Fruit fly (Drosophila melanogaster): ENCODE measurements around the gene NFAT.

Gene NFAT

dm6 chrX:13667656-13668055 lies 43.1 kb downstream of the NFAT start, which contains the start of the genes DNAlig4 and CG11164:
Gene DNAlig4, minus strand, starts transcription at chrX:13667811.
Gene CG11164, plus strand, starts transcription at chrX:13668014.
- TF ChIP-seq EcR (GFP tag; optimal IDR thresholded peaks at IDR 0.05), result no peak
- no peak for TF ChIP-seq usp (GFP tag; optimal IDR thresholded peaks at IDR 0.05)

dm6 chrX:13669366-13669765 lies 44.8 kb downstream of the NFAT start, which contains the start of gene CG15760:
Gene CG15760, plus strand, starts transcription at chrX:13669699.
- TF ChIP-seq EcR (GFP tag; optimal IDR thresholded peaks at IDR 0.05) (no peak), pan (optimal IDR thresholded peaks at IDR 0.05) (no peak), usp (GFP tag; optimal IDR thresholded peaks at IDR 0.05) (no peak), Dll (optimal IDR thresholded peaks at IDR 0.05) (no peak), CG8478 (optimal IDR thresholded peaks at IDR 0.05) (no peak), psq (optimal IDR thresholded peaks at IDR 0.05) (no peak)

DNA sequence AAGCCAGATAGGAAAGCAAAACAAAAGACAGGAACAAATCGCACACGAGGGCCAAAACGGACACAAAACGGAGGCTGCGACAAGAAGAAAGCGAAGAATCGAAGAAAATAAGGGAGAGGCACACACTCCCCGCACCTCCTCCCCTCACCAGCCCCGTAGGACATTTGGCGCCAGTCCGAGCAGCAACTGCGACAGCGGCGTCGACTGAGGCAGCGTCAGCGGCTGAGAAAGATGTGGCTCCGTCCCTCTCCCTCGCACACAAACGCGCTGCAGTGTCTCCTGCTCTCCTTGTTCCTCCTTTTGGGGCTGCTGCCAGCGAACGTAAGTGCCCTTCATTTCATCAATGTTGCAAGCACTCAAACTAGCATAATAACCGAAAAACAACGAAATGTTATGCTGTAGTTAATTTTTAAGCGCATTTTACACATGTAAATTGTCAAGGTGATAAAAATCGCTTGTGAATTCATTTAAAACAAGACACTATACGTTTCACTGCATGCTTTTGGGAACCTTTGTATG lies 45.8 kb downstream of the NFAT start:
- no peak for TF ChIP-seq usp (GFP tag; optimal IDR thresholded peaks at IDR 0.05)
- no peak for TF ChIP-seq Dll (optimal IDR thresholded peaks at IDR 0.05)
- TF ChIP-seq psq (optimal IDR thresholded peaks at IDR 0.05), result no peak
- TF ChIP-seq EcR (GFP tag; optimal IDR thresholded peaks at IDR 0.05), result no peak
- no peak for TF ChIP-seq pan (optimal IDR thresholded peaks at IDR 0.05)
- no peak for TF ChIP-seq CG8478 (optimal IDR thresholded peaks at IDR 0.05)

DNA sequence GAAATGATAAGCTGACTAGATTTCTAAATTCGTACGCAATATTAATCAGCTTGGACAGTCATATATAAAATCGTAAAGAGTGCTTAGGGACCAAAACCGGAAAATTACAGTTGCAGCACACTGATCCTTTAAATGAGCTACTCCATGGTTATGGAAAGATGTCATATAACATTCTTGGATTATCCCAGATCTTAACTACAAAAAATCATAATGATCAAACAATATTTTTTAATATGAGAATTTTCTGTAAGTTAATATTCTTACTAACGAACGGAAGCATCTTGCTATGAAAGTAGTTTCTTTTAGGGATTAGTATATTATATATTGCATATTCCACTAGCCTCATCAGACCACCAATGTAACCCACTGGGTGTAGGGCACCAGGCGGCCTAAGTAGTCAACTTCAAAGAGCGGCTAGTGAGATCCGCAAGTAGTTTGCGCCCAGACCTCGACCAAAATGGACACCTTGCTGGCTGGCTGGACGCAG lies 52.0 kb downstream of the NFAT start, which contains the start of gene CG11162:
Gene CG11162, plus strand, starts transcription at position 437 of the 487 bp plus-strand sequence.
- TF ChIP-seq psq (optimal IDR thresholded peaks at IDR 0.05) (no peak), usp (GFP tag; optimal IDR thresholded peaks at IDR 0.05) (no peak), EcR (GFP tag; optimal IDR thresholded peaks at IDR 0.05) (no peak), CG8478 (optimal IDR thresholded peaks at IDR 0.05) (no peak), Dll (optimal IDR thresholded peaks at IDR 0.05) (no peak), pan (optimal IDR thresholded peaks at IDR 0.05) (no peak)

DNA sequence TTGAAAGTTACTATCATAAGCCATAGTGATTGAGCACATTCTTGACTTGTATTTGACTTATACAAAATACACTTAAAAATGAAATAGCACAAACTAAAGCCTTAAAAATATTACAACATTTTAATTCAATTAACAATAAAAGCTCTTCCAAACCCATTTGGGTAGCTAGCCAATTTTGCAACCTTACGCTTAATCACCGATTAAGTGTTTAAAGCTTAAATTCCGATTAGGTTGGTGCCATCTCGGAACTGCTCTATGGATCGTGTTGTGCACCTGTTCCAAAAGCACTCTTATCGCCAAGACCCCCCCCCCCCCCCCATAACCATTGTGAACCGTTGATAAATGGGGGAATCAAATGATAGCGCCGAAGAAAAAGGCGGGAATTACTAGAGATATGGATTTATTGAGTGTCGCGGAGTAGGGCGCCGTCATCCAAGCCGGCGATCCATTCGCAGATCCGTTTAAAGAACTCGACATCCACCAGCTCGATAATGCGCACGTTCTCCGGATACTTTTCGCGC lies 53.5 kb downstream of the NFAT start:
- TF ChIP-seq psq (optimal IDR thresholded peaks at IDR 0.05), result no peak
- no peak for TF ChIP-seq Dll (optimal IDR thresholded peaks at IDR 0.05)
- TF ChIP-seq CG8478 (optimal IDR thresholded peaks at IDR 0.05), result no peak
- TF ChIP-seq EcR (GFP tag; optimal IDR thresholded peaks at IDR 0.05), result no peak

- no peak for TF ChIP-seq psq (optimal IDR thresholded peaks at IDR 0.05)
- TF ChIP-seq pan (optimal IDR thresholded peaks at IDR 0.05), result no peak
- TF ChIP-seq usp (GFP tag; optimal IDR thresholded peaks at IDR 0.05), result no peak
- no peak for TF ChIP-seq EcR (GFP tag; optimal IDR thresholded peaks at IDR 0.05)
- no peak for TF ChIP-seq CG8478 (optimal IDR thresholded peaks at IDR 0.05)
- TF ChIP-seq Dll (optimal IDR thresholded peaks at IDR 0.05), result no peak
Observed at dm6 chrX:13679565-13679964, 55.0 kb downstream of the NFAT start.

DNA sequence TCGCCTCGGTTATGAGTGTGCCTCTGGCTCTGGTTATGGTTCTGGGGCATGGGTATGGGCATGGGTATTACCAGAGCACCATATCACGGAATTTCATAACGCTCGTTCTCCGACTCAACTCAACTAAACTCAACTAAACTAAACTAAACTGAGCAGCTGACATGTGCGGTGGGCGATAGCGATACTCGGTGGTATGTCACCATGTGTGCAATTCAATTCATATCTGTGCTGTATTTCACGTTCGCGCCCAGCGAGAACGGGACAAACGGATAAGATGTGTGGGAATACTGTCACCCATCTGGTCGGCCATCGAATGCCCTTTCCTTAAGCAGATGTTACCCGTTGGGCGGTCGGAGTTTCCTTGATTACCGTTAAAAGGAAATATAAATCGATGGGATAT lies 55.7 kb downstream of the NFAT start, which contains the start of gene CG12177:
Gene CG12177, minus strand, starts transcription at position 239 of the 400 bp plus-strand sequence.
- TF ChIP-seq EcR (GFP tag; optimal IDR thresholded peaks at IDR 0.05), result no peak
- no peak for TF ChIP-seq psq (optimal IDR thresholded peaks at IDR 0.05)
- TF ChIP-seq pan (optimal IDR thresholded peaks at IDR 0.05), result no peak
- no peak for TF ChIP-seq usp (GFP tag; optimal IDR thresholded peaks at IDR 0.05)

DNA sequence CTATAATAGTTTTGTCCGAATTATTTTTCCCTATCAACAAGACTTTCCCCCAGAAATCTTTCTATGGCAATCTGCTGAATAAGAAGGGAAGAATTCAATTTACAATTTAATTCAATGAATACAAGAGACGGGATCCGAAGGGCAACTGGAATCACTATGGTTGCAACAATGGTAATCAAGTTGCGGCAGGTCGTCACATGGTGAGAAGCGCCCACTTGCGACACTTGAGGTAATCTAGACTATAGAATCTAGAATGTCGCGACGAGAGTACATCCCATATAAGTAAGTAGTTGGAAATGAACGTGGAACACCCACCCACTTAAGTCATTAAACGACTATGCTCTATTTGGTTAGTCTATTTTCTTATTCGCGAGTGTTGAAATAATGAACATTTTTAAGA lies 57.4 kb downstream of the NFAT start:
- TF ChIP-seq CG8478 (optimal IDR thresholded peaks at IDR 0.05) (no peak), Dll (optimal IDR thresholded peaks at IDR 0.05) (no peak), psq (optimal IDR thresholded peaks at IDR 0.05) (no peak), EcR (GFP tag; optimal IDR thresholded peaks at IDR 0.05) (no peak), pan (optimal IDR thresholded peaks at IDR 0.05) (no peak), usp (GFP tag; optimal IDR thresholded peaks at IDR 0.05) (no peak)

dm6 chrX:13682652-13683051 lies 58.1 kb downstream of the NFAT start, which contains the start of gene CG11158:
Gene CG11158, plus strand, starts transcription at chrX:13682952.
- TF ChIP-seq pan (optimal IDR thresholded peaks at IDR 0.05) (no peak), psq (optimal IDR thresholded peaks at IDR 0.05) (no peak), CG8478 (optimal IDR thresholded peaks at IDR 0.05) (no peak), usp (GFP tag; optimal IDR thresholded peaks at IDR 0.05) (no peak), EcR (GFP tag; optimal IDR thresholded peaks at IDR 0.05) (no peak), Dll (optimal IDR thresholded peaks at IDR 0.05) (no peak)

- TF ChIP-seq usp (GFP tag; optimal IDR thresholded peaks at IDR 0.05) (no peak), pan (optimal IDR thresholded peaks at IDR 0.05) (no peak), psq (optimal IDR thresholded peaks at IDR 0.05) (no peak), EcR (GFP tag; optimal IDR thresholded peaks at IDR 0.05) (no peak), CG8478 (optimal IDR thresholded peaks at IDR 0.05) (no peak), Dll (optimal IDR thresholded peaks at IDR 0.05) (no peak)
Observed at dm6 chrX:13691992-13692391, 67.4 kb downstream of the NFAT start, which contains the start of gene Nna1. Gene Nna1, plus strand, starts transcription at chrX:13692292.

DNA sequence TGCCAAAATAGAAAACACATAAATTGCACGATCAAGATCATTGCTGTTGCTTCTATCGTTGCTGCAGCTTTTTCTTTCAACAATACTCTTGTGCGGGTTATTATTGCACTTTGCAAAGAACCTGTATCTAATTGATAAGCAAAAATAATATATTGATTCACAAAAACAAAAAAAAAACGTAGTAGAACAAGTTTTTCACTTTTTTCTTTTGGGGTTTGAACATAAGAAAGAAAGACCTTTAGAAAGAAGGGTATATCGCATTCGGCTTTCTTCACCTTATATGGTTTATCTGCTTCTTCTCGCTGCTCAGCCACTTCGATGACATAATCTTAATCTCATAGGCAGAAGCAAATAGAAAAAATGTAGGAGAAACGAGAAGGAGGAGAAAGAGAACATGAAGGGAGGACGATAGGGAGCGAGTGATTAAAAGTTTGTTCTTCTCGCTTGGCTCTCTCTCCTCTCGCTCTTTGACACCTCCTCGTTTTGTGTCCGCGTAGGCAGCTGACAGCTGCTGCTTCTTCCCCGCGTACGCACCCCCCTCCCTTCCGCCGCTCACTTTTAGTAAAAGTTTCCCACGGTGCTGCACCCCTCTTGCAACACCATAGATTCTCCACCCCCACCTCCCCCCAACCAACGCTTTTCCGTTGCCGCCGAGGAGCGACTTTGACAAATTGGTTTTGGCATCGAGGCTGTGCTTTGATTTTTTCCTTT lies 74.3 kb downstream of the NFAT start:
- no peak for TF ChIP-seq psq (optimal IDR thresholded peaks at IDR 0.05)
- no peak for TF ChIP-seq Dll (optimal IDR thresholded peaks at IDR 0.05)
- TF ChIP-seq EcR (GFP tag; optimal IDR thresholded peaks at IDR 0.05), result no peak
- TF ChIP-seq usp (GFP tag; optimal IDR thresholded peaks at IDR 0.05), result no peak
- no peak for TF ChIP-seq pan (optimal IDR thresholded peaks at IDR 0.05)
- TF ChIP-seq CG8478 (optimal IDR thresholded peaks at IDR 0.05), result no peak

DNA sequence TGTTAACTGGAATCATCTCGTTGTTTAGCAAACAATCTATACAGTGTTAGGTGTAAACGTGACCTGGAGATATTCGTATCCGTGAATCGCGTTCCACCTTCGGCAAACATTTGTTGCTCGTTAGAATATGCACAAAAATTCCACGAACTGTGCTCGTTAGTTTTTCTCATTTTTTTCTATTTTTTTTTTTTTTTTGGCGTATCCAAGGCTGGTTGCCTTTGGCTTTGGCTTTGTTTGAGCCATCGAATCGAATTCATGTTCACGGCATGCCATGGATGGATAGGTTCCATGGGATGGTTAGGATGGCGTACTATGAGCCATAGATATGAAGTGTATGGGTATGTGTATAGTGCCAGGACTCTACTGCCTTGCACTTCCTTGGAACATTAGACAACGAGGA lies 75.1 kb downstream of the NFAT start:
- TF ChIP-seq EcR (GFP tag; optimal IDR thresholded peaks at IDR 0.05), result no peak
- no peak for TF ChIP-seq usp (GFP tag; optimal IDR thresholded peaks at IDR 0.05)
- no peak for TF ChIP-seq Dll (optimal IDR thresholded peaks at IDR 0.05)
- no peak for TF ChIP-seq psq (optimal IDR thresholded peaks at IDR 0.05)
- no peak for TF ChIP-seq pan (optimal IDR thresholded peaks at IDR 0.05)
- TF ChIP-seq CG8478 (optimal IDR thresholded peaks at IDR 0.05), result no peak

Measured in whole organism.